Worm (Caenorhabditis elegans): ENCODE results near the gene vps-60.

vps-60 gene

ce11 chrV:8653080-8653821 lies 47.3 kb upstream of the vps-60 start (continued):
- TF ChIP-seq unc-39 (tag; optimal IDR thresholded peaks at IDR 0.05): no peak
- no peak for TF ChIP-seq dve-1 (tag; optimal IDR thresholded peaks at IDR 0.05; ENCODE audit: insufficient read depth)
- TF ChIP-seq aly-2 (tag; optimal IDR thresholded peaks at IDR 0.05): no peak
- no peak for TF ChIP-seq fkh-10 (GFP tag; optimal IDR thresholded peaks at IDR 0.05)
- no peak for TF ChIP-seq skn-1 (tag; optimal IDR thresholded peaks at IDR 0.05)

DNA sequence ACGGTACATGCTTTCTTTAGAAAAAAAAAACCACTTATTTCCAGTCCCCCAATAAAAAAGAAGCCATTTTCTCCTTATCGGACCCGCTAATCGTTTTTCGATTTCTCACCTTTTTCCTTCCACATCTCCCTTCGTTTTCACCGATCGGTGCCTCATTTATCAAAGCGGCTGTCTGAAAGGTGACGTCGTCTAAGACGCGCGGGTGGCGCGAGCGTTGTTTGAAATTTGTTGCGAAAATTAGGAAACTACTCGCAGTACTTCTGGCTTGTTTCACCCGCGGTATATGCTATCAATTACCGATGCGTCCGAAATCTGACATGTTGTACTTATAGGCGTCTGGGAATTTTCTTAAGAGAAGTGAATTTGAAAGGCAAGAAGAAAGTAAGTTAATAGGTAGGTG lies 46.2 kb upstream of the vps-60 start:
- TF ChIP-seq hlh-11 (tag; optimal IDR thresholded peaks at IDR 0.05) (peak; percentile 5), unc-62 (GFP tag; optimal IDR thresholded peaks at IDR 0.05 in 1 of 2) (peak in 1 of 2 experiments; percentile 93), unc-62 (tag; optimal IDR thresholded peaks at IDR 0.05) (no peak), nhr-28 (tag; optimal IDR thresholded peaks at IDR 0.05) (peak; percentile 6), zfp-2 (tag; optimal IDR thresholded peaks at IDR 0.05) (no peak), mxl-3 (GFP tag; optimal IDR thresholded peaks at IDR 0.05) (peak; percentile 1), aha-1 (tag) (peak; percentile 81), duxl-1 (tag; optimal IDR thresholded peaks at IDR 0.05; ENCODE audit: poor library complexity) (no peak)

ce11 chrV:8651007-8651711 lies 45.2 kb upstream of the vps-60 start:
- no peak for TF ChIP-seq nhr-25 (tag; optimal IDR thresholded peaks at IDR 0.05; ENCODE audit: borderline replicate concordance, insufficient read depth)
- no peak for TF ChIP-seq lin-39 (tag; optimal IDR thresholded peaks at IDR 0.05)
- peak; percentile 100 for TF ChIP-seq dmd-6 (GFP tag; IDR thresholded peaks at IDR 0.05)
- TF ChIP-seq set-16 (GFP tag; IDR thresholded peaks at IDR 0.05): no peak
- no peak for TF ChIP-seq D1046.2 (GFP tag; IDR thresholded peaks at IDR 0.05)
- no peak for TF ChIP-seq mdt-29 (GFP tag; IDR thresholded peaks at IDR 0.05)
- no peak for TF ChIP-seq nhr-111 (GFP tag; optimal IDR thresholded peaks at IDR 0.05)
- no peak for TF ChIP-seq zip-2 (tag; optimal IDR thresholded peaks at IDR 0.05)
- TF ChIP-seq unc-39 (tag; optimal IDR thresholded peaks at IDR 0.05): no peak
- TF ChIP-seq hif-1 (tag; optimal IDR thresholded peaks at IDR 0.05): peak in 1 of 2 experiments; percentile 37
- no peak for TF ChIP-seq snpc-1.2 (GFP tag; IDR thresholded peaks at IDR 0.05)
- TF ChIP-seq aly-2 (tag; optimal IDR thresholded peaks at IDR 0.05): no peak
- no peak for TF ChIP-seq ZK546.5 (tag; optimal IDR thresholded peaks at IDR 0.05)
- no peak for TF ChIP-seq nhr-42 (GFP tag; IDR thresholded peaks at IDR 0.05)
- no peak for TF ChIP-seq mxl-2 (GFP tag; conservative IDR thresholded peaks at IDR 0.05)
- peak; percentile 77 for TF ChIP-seq nhr-28 (tag; optimal IDR thresholded peaks at IDR 0.05)
- no peak for TF ChIP-seq F37D6.2 (tag; optimal IDR thresholded peaks at IDR 0.05)
- peak; percentile 88 to 96 for TF ChIP-seq unc-62 (GFP tag; optimal IDR thresholded peaks at IDR 0.05 in 1 of 2)
- TF ChIP-seq unc-62 (tag; optimal IDR thresholded peaks at IDR 0.05): no peak
- TF ChIP-seq hlh-30 (tag; optimal IDR thresholded peaks at IDR 0.05; ENCODE audit: insufficient read depth): peak; percentile 40
- TF ChIP-seq R02D3.7 (tag; optimal IDR thresholded peaks at IDR 0.05): no peak
- no peak for TF ChIP-seq fos-1 (tag; optimal IDR thresholded peaks at IDR 0.05)
- no peak for TF ChIP-seq F49E8.2 (tag; optimal IDR thresholded peaks at IDR 0.05; ENCODE audit: borderline replicate concordance)
- TF ChIP-seq madf-5 (GFP tag; IDR thresholded peaks at IDR 0.05): no peak
- peak; percentile 93; the same call in 1 of the 2 replicates for TF ChIP-seq lin-1 (GFP tag; IDR thresholded peaks at IDR 0.05)
- no peak for TF ChIP-seq lim-7 (GFP tag; IDR thresholded peaks at IDR 0.05)
- no peak for TF ChIP-seq zag-1 (tag; optimal IDR thresholded peaks at IDR 0.05)
- TF ChIP-seq spr-3 (GFP tag; optimal IDR thresholded peaks at IDR 0.05): no peak
- peak; percentile 55 for TF ChIP-seq nhr-10 (tag; optimal IDR thresholded peaks at IDR 0.05)
- TF ChIP-seq egl-27 (tag; optimal IDR thresholded peaks at IDR 0.05): no peak
- peak in 1 of 2 experiments; percentile 56 for TF ChIP-seq lsy-2 (tag; optimal IDR thresholded peaks at IDR 0.05)
- no peak for TF ChIP-seq ces-1 (GFP tag; optimal IDR thresholded peaks at IDR 0.05)
- TF ChIP-seq dpl-1 (GFP tag; optimal IDR thresholded peaks at IDR 0.05): no peak
- no peak for TF ChIP-seq zfp-2 (tag; optimal IDR thresholded peaks at IDR 0.05)
- no peak for TF ChIP-seq lir-3 (tag; optimal IDR thresholded peaks at IDR 0.05)
- peak; percentile 74 for TF ChIP-seq cey-2 (tag; optimal IDR thresholded peaks at IDR 0.05; ENCODE audit: borderline replicate concordance, insufficient read depth)
- TF ChIP-seq hlh-11 (tag; optimal IDR thresholded peaks at IDR 0.05): peak; percentile 98
- 0 out of 2 replicates have a peak, but pooled peaks have one; percentile 40 for TF ChIP-seq saeg-2 (GFP tag; IDR thresholded peaks at IDR 0.05)
